Worm (Caenorhabditis elegans) whole organism, late embryonic: Measurements from ENCODE around the gene ZK673.1.

Source experiments
- C38D4.7 ChIP-seq: fragments of 200-800 bp; sonication (Bioruptor generic); optimal IDR thresholded peaks from 2 replicates; lab custom pipeline; 2018; ENCODE audit warnings: mild to moderate bottlenecking, missing genetic modification characterization, moderate library complexity, missing compliant biosample characterization
- F13H6.1 ChIP-seq: sonication (generic microtip); optimal IDR thresholded peaks from 2 replicates; lab custom pipeline; 2016; ENCODE audit warnings: missing genetic modification characterization, missing compliant biosample characterization
- T23F11.4 ChIP-seq: fragments of 200-800 bp; sonication (Bioruptor generic); optimal IDR thresholded peaks from 2 replicates; lab custom pipeline; 2018; ENCODE audit warnings: mild to moderate bottlenecking, missing genetic modification characterization, missing compliant biosample characterization
- Y22D7AL.16 ChIP-seq: sonication (generic microtip); optimal IDR thresholded peaks from 2 replicates; lab custom pipeline; 2016; ENCODE audit warnings: missing genetic modification characterization, missing compliant biosample characterization
- ahr-1 ChIP-seq: sonication (generic microtip); optimal IDR thresholded peaks from 2 replicates; lab custom pipeline; 2016; ENCODE audit warnings: missing genetic modification characterization, missing compliant biosample characterization
- ceh-14 ChIP-seq: sonication (generic microtip); optimal IDR thresholded peaks from 2 replicates; lab custom pipeline; 2016; ENCODE audit warnings: missing genotype, missing genetic modification characterization, missing compliant biosample characterization
- ceh-18 ChIP-seq: sonication (generic microtip); optimal IDR thresholded peaks from 2 replicates; lab custom pipeline; 2016; ENCODE audit warnings: missing genetic modification characterization, missing compliant biosample characterization
- ceh-2 ChIP-seq: sonication (generic microtip); optimal IDR thresholded peaks from 2 replicates; lab custom pipeline; 2016; ENCODE audit warnings: missing genotype, missing genetic modification characterization, missing compliant biosample characterization
- ceh-22 ChIP-seq: sonication (generic microtip); optimal IDR thresholded peaks from 2 replicates; lab custom pipeline; 2017; ENCODE audit warnings: missing biosample characterization, missing genetic modification characterization
- ceh-24 ChIP-seq: sonication (generic microtip); optimal IDR thresholded peaks from 2 replicates; lab custom pipeline; 2016; ENCODE audit warnings: mild to moderate bottlenecking, missing genetic modification characterization, missing compliant biosample characterization
- ceh-30 ChIP-seq: fragments of 150-350 bp; optimal IDR thresholded peaks from 2 replicates; lab custom pipeline; 2014; ENCODE audit warnings: missing biosample characterization, missing genetic modification characterization
- ceh-34 ChIP-seq: sonication (generic microtip); optimal IDR thresholded peaks from 2 replicates; lab custom pipeline; 2016; ENCODE audit warnings: mild to moderate bottlenecking, missing genetic modification characterization, missing compliant biosample characterization
- ceh-48 ChIP-seq: sonication (generic microtip); optimal IDR thresholded peaks from 2 replicates; lab custom pipeline; 2016; ENCODE audit warnings: missing genetic modification characterization, inconsistent platforms, missing compliant biosample characterization
- che-1 ChIP-seq: sonication (generic microtip); optimal IDR thresholded peaks from 2 replicates; lab custom pipeline; 2016; ENCODE audit warnings: mild to moderate bottlenecking, missing genetic modification characterization, missing compliant biosample characterization
- dmd-4 ChIP-seq: sonication (generic microtip); optimal IDR thresholded peaks from 2 replicates; lab custom pipeline; 2016; ENCODE audit warnings: borderline replicate concordance, missing genetic modification characterization, missing compliant biosample characterization
- dve-1 ChIP-seq: sonication (generic microtip); optimal IDR thresholded peaks from 2 replicates; lab custom pipeline; 2017; ENCODE audit warnings: antibody characterized with exemption, mild to moderate bottlenecking, missing genetic modification characterization, missing compliant biosample characterization
- elt-2 ChIP-seq: sonication (generic microtip); optimal IDR thresholded peaks from 2 replicates; lab custom pipeline; 2016; ENCODE audit warnings: missing genetic modification reagents, missing genetic modification characterization, missing compliant biosample characterization
- elt-4 ChIP-seq: sonication (generic microtip); optimal IDR thresholded peaks from 2 replicates; lab custom pipeline; 2016; ENCODE audit warnings: missing genetic modification characterization, missing compliant biosample characterization
- ets-4 ChIP-seq: sonication (generic microtip); optimal IDR thresholded peaks from 2 replicates; lab custom pipeline; 2016; ENCODE audit warnings: missing genetic modification characterization, missing compliant biosample characterization
- fkh-6 ChIP-seq: sonication (generic microtip); optimal IDR thresholded peaks from 2 replicates; lab custom pipeline; 2016; ENCODE audit warnings: missing genetic modification characterization, missing compliant biosample characterization
- gmeb-2 ChIP-seq: sonication (generic microtip); optimal IDR thresholded peaks from 2 replicates; lab custom pipeline; 2016; ENCODE audit warnings: missing genetic modification characterization, inconsistent platforms, missing compliant biosample characterization
- hlh-13 ChIP-seq: fragments of 200-800 bp; sonication (Bioruptor generic); optimal IDR thresholded peaks from 2 replicates; lab custom pipeline; 2018; ENCODE audit warnings: mild to moderate bottlenecking, missing genetic modification characterization, missing compliant biosample characterization
- hlh-8 ChIP-seq: sonication (generic microtip); optimal IDR thresholded peaks from 2 replicates; lab custom pipeline; 2016; ENCODE audit warnings: missing genotype, missing genetic modification characterization, missing compliant biosample characterization
- lim-6 ChIP-seq: sonication (generic microtip); optimal IDR thresholded peaks from 2 replicates; lab custom pipeline; 2016; ENCODE audit warnings: missing genetic modification characterization, missing compliant biosample characterization
- npax-4 ChIP-seq: sonication (generic microtip); optimal IDR thresholded peaks from 2 replicates; lab custom pipeline; 2016; ENCODE audit warnings: missing genetic modification characterization, missing compliant biosample characterization
- odd-2 ChIP-seq: sonication (generic microtip); optimal IDR thresholded peaks from 2 replicates; lab custom pipeline; 2017; ENCODE audit warnings: antibody characterized with exemption, mild to moderate bottlenecking, missing genetic modification characterization, missing compliant biosample characterization
- pag-3 ChIP-seq: sonication (generic microtip); optimal IDR thresholded peaks from 2 replicates; lab custom pipeline; 2016; ENCODE audit warnings: missing compliant biosample characterization, missing genetic modification characterization, borderline replicate concordance
- pax-1 ChIP-seq: fragments of 150-350 bp; optimal IDR thresholded peaks from 2 replicates; lab custom pipeline; 2014; ENCODE audit warnings: missing biosample characterization, missing genetic modification characterization
- pha-2 ChIP-seq: sonication (generic microtip); optimal IDR thresholded peaks from 2 replicates; lab custom pipeline; 2017; ENCODE audit warnings: mild to moderate bottlenecking, missing genetic modification characterization, missing compliant biosample characterization
- pha-4 ChIP-seq: fragments of 150-350 bp; optimal IDR thresholded peaks from 2 replicates; lab custom pipeline; 2018; ENCODE audit warnings: missing biosample characterization, missing genetic modification reagents, missing genetic modification characterization
- ref-2 ChIP-seq: sonication (generic microtip); optimal IDR thresholded peaks from 2 replicates; lab custom pipeline; 2016; ENCODE audit warnings: missing genetic modification characterization, missing compliant biosample characterization
- sox-2 ChIP-seq: fragments of 200-800 bp; sonication (Bioruptor generic); IDR thresholded peaks from 2 replicates; pipeline ENCODE4 v1.3.6; 2022; ENCODE audit warnings: missing genetic modification reagents, missing genetic modification characterization, missing compliant biosample characterization
- sox-4 ChIP-seq: sonication (generic microtip); optimal IDR thresholded peaks from 2 replicates; lab custom pipeline; 2017; ENCODE audit warnings: mild to moderate bottlenecking, missing genetic modification characterization, inconsistent platforms, missing compliant biosample characterization
- syd-9 ChIP-seq: sonication (generic microtip); optimal IDR thresholded peaks from 2 replicates; lab custom pipeline; 2016; ENCODE audit warnings: mild to moderate bottlenecking, missing genetic modification characterization, moderate library complexity, missing compliant biosample characterization
- ttx-3 ChIP-seq: sonication (generic microtip); optimal IDR thresholded peaks from 2 replicates; lab custom pipeline; 2016; ENCODE audit warnings: missing genetic modification reagents, missing genetic modification characterization, missing compliant biosample characterization
- unc-42 ChIP-seq: sonication (generic microtip); optimal IDR thresholded peaks from 2 replicates; lab custom pipeline; 2016; ENCODE audit warnings: missing genotype, missing genetic modification characterization, missing compliant biosample characterization
- unc-55 ChIP-seq: sonication (generic microtip); optimal IDR thresholded peaks from 2 replicates; lab custom pipeline; 2017; ENCODE audit warnings: missing biosample characterization, missing genetic modification reagents, missing genetic modification characterization
- unc-86 ChIP-seq: sonication (generic microtip); optimal IDR thresholded peaks from 2 replicates; lab custom pipeline; 2016; ENCODE audit warnings: missing genetic modification characterization, missing compliant biosample characterization
- zip-5 ChIP-seq: sonication (generic microtip); optimal IDR thresholded peaks from 2 replicates; lab custom pipeline; 2016; ENCODE audit warnings: missing genetic modification characterization, missing compliant biosample characterization

ZK673.1 gene

DNA sequence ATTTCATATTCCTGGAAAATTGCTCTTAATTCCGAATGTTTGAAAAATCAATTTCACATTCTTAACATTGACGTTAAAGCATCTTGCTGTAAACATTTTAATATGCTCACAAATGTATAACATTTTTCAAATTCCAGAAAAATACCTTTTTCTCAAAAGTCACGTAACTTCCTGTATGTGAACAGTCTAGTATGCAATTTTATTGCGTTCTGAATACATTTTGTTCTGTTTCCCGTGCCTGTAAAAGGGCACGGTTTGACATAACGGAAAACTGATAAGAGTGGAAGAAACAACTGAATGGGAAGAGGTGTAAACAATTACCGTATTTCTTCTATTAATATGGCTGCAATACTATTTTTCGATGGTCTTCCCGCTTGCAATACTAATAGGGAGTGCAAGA is 40.0 kb downstream of the ZK673.1 start:
- TF ChIP-seq elt-4 (tag; lab: Kevin White, UChicago), result no peak
- no peak for TF ChIP-seq C38D4.7 (GFP tag; lab: Kevin White, UChicago)
- TF ChIP-seq fkh-6 (tag; lab: Kevin White, UChicago), result no peak
- no peak for TF ChIP-seq unc-55 (GFP tag; lab: Kevin White, UChicago)
- TF ChIP-seq unc-42, result no peak
- no peak for TF ChIP-seq odd-2 (tag; lab: Kevin White, UChicago)
- TF ChIP-seq lim-6 (tag; lab: Kevin White, UChicago), result no peak
- TF ChIP-seq ceh-48 (tag; lab: Kevin White, UChicago), result no peak
- no peak for TF ChIP-seq hlh-13 (GFP tag; lab: Kevin White, UChicago)
- TF ChIP-seq ceh-22 (tag; lab: Kevin White, UChicago), result no peak
- TF ChIP-seq, all 69 proteins: peak for 0

DNA sequence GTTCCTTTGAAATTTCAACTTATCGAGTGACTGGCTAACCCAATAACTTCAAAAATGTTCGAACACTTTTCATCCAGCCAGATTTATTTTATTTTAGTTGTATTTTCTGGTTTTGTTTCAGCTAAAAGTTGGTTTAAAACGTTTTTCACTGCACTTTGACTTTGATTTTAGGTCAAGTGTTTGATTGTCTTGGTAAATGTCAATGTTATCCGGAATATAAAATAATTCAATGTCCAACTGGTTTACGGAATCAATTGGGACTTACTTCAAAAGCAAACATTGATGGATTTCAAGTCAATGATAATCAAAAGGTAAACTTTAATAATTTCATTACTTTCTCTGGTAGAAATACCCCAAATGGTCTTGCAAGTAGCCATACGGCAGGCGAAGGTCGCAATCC is 40.9 kb downstream of the ZK673.1 start:
- TF ChIP-seq C38D4.7 (GFP tag; lab: Kevin White, UChicago), result no peak
- no peak for TF ChIP-seq npax-4 (tag; lab: Kevin White, UChicago)
- TF ChIP-seq ets-4 (tag; lab: Kevin White, UChicago), result no peak
- TF ChIP-seq Y22D7AL.16 (tag; lab: Kevin White, UChicago), result no peak
- no peak for TF ChIP-seq gmeb-2 (tag; lab: Kevin White, UChicago)
- no peak for TF ChIP-seq elt-2
- no peak for TF ChIP-seq dve-1 (tag; lab: Kevin White, UChicago)
- TF ChIP-seq pha-4 (tag; lab: Kevin White, UChicago), result no peak
- TF ChIP-seq ceh-34 (tag; lab: Kevin White, UChicago), result no peak
- no peak for TF ChIP-seq zip-5 (tag; lab: Kevin White, UChicago)
- TF ChIP-seq fkh-6 (tag; lab: Kevin White, UChicago), result no peak
- no peak for TF ChIP-seq ceh-14 (tag; lab: Kevin White, UChicago)
- no peak for TF ChIP-seq sox-2 (GFP tag; lab: Robert Waterston, UW)
- no peak for TF ChIP-seq T23F11.4 (GFP tag; lab: Kevin White, UChicago)
- TF ChIP-seq ahr-1 (tag; lab: Kevin White, UChicago), result no peak

DNA sequence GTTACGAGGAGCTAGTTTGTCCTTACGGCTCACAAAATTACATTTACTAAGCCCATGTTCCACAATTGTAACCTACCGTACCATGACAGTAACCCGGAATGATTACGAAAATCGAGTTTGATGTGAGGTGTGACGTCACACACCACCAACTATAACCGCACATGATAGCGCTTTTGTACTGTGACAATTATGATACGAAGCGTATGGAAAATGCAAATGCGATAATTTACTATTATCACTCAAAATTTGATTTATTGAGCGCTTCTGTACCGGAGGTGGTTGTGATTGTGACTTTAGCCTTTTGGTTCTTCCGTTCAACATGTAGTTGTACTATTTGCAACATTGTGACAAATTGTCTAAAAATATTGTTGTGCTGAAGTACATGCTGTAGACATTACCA is 42.7 kb downstream of the ZK673.1 start:
- TF ChIP-seq syd-9 (no peak), odd-2 (tag; lab: Kevin White, UChicago) (no peak), ttx-3 (tag; lab: Kevin White, UChicago) (no peak), ceh-24 (tag; lab: Kevin White, UChicago) (no peak), unc-86 (tag; lab: Kevin White, UChicago) (no peak), che-1 (no peak), hlh-8 (tag; lab: Kevin White, UChicago) (no peak), ahr-1 (tag; lab: Kevin White, UChicago) (no peak), sox-2 (GFP tag; lab: Robert Waterston, UW) (no peak), ceh-22 (tag; lab: Kevin White, UChicago) (no peak), F13H6.1 (tag; lab: Kevin White, UChicago) (no peak), ref-2 (tag; lab: Kevin White, UChicago) (no peak), ceh-18 (no peak), dmd-4 (tag; lab: Kevin White, UChicago) (no peak), pha-2 (no peak), ceh-30 (no peak), pax-1 (tag; lab: Kevin White, UChicago) (no peak), sox-4 (no peak)

DNA sequence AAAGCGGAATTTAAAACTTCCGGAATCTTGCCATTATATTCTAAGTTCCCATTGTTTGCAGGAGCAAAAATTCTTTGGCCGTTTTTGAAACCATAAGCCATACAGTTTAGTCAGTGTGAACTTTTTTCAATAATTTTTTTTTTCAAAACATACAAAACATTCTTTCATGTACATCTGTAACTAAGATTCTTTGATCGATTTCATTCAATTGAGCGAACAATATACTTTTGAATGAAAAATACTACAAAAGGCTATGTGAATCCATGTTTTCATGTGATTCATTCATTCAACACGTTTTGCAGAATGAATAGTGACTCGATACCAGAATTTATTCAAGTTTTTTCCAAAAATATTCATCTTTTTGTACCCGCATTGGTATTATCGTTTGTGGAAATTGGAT is 43.8 kb downstream of the ZK673.1 start, which contains the start of gene ZK666.15:
ZK666.15 (plus strand) TSS at position 301 of the 400 bp plus-strand sequence.
- TF ChIP-seq ceh-2 (tag; lab: Kevin White, UChicago) (no peak), sox-2 (GFP tag; lab: Robert Waterston, UW) (no peak), pag-3 (no peak)
